Worm (Caenorhabditis elegans) whole organism, L3 larva: ENCODE results near the gene C36B7.1.

Source experiments
- nhr-25 ChIP-seq: sonication (generic microtip); optimal IDR thresholded peaks from 2 replicates; lab custom pipeline; 2017; ENCODE audit warnings: missing biosample characterization, missing genetic modification characterization
- nhr-77 ChIP-seq: fragments of 150-350 bp; optimal IDR thresholded peaks from 2 replicates; lab custom pipeline; 2014; ENCODE audit warnings: missing biosample characterization, missing genetic modification characterization
- snpc-4 ChIP-seq: fragments of 150-350 bp; optimal IDR thresholded peaks from 2 replicates; lab custom pipeline; 2014; ENCODE audit warnings: missing biosample characterization, missing genetic modification characterization
- tbx-2 ChIP-seq: sonication (generic microtip); optimal IDR thresholded peaks from 2 replicates; lab custom pipeline; 2016; ENCODE audit warnings: mild to moderate bottlenecking, missing genetic modification characterization, missing compliant biosample characterization
- unc-62 ChIP-seq: fragments of 150-350 bp; sonication (generic microtip); optimal IDR thresholded peaks from 4 replicates; lab custom pipeline; 2014; ENCODE audit warnings: missing biosample characterization, missing genetic modification reagents, missing genetic modification characterization

- TF ChIP-seq snpc-4 (tag; lab: Kevin White, UChicago) (no peak), tbx-2 (tag; lab: Kevin White, UChicago) (no peak), unc-62 (GFP tag; lab: Kevin White, UChicago) (no peak), nhr-77 (tag; lab: Kevin White, UChicago) (no peak), nhr-25 (tag; lab: Kevin White, UChicago) (no peak)
Observed at ce11 chrX:7096349-7096748, 16.3 kb upstream of the C36B7.1 start, which contains the start of gene C36B7.5.
